ENCODE assay signal across 3 fruit fly cellular contexts in genomic region chr3L:885624-886257, dm6.
TF ChIP-seq lines count a peak whose summit lies in the region.

No protein-coding gene starts in this region.

- TF ChIP-seq CTCF in whole organism, embryonic (GFP tag; optimal IDR thresholded peaks at IDR 0.05; lab: Kevin White, UChicago) = no peak

TF ChIP-seq in whole organism, adult, 20 proteins besides CTCF, POLR2A, EP300 and RAD21:
- TF ChIP-seq pad (GFP tag; optimal IDR thresholded peaks at IDR 0.05; lab: Kevin White, UChicago) (no peak), CG1620 (GFP tag; optimal IDR thresholded peaks at IDR 0.05; lab: Kevin White, UChicago) (no peak), cic (GFP tag; optimal IDR thresholded peaks at IDR 0.05; lab: Kevin White, UChicago) (no peak), bab1 (GFP tag; optimal IDR thresholded peaks at IDR 0.05; lab: Kevin White, UChicago) (no peak), tj (GFP tag; optimal IDR thresholded peaks at IDR 0.05; lab: Kevin White, UChicago) (peak; percentile 66)

TF ChIP-seq in whole organism, embryonic, 481 proteins besides CTCF, POLR2A, EP300 and RAD21:
- no peak for TF ChIP-seq NK7.1 (GFP tag; optimal IDR thresholded peaks at IDR 0.05; lab: Kevin White, UChicago)
- peak; percentile 11 for TF ChIP-seq CG2678 (tag; optimal IDR thresholded peaks at IDR 0.05; lab: Kevin White, UChicago)
- peak; percentile 8 for TF ChIP-seq CG12769 (tag; optimal IDR thresholded peaks at IDR 0.05; lab: Kevin White, UChicago)
- TF ChIP-seq sens (GFP tag; lab: Kevin White, UChicago) = peak; percentile 8
- TF ChIP-seq dimm (GFP tag; IDR thresholded peaks at IDR 0.05; lab: Robert Waterston, UW) = no peak
- TF ChIP-seq pita (GFP tag; optimal IDR thresholded peaks at IDR 0.05; lab: Kevin White, UChicago) = no peak
- TF ChIP-seq exex (tag; optimal IDR thresholded peaks at IDR 0.05; lab: Kevin White, UChicago) = peak; percentile 66
- no peak for TF ChIP-seq CG33213 (GFP tag; optimal IDR thresholded peaks at IDR 0.05; lab: Kevin White, UChicago)
- TF ChIP-seq CG13894 (tag; optimal IDR thresholded peaks at IDR 0.05; lab: Kevin White, UChicago) = peak; percentile 19
- no peak for TF ChIP-seq CG31388 (GFP tag; optimal IDR thresholded peaks at IDR 0.05; lab: Kevin White, UChicago)
- TF ChIP-seq sd (tag; optimal IDR thresholded peaks at IDR 0.05; lab: Kevin White, UChicago) = peak; percentile 90
- TF ChIP-seq CG18476 (GFP tag; optimal IDR thresholded peaks at IDR 0.05; lab: Kevin White, UChicago) = no peak
- TF ChIP-seq CG34376 (GFP tag; optimal IDR thresholded peaks at IDR 0.05; lab: Kevin White, UChicago) = peak; percentile 56
- peak; percentile 19 for TF ChIP-seq PHDP (tag; optimal IDR thresholded peaks at IDR 0.05; lab: Kevin White, UChicago)
- TF ChIP-seq H2.0 (GFP tag; IDR thresholded peaks at IDR 0.05; lab: Robert Waterston, UW) = no peak
- TF ChIP-seq sug (tag; optimal IDR thresholded peaks at IDR 0.05; lab: Kevin White, UChicago) = peak; percentile 20

TF ChIP-seq in whole organism, prepupa, 60 proteins besides CTCF, POLR2A, EP300 and RAD21:
- TF ChIP-seq net (GFP tag; optimal IDR thresholded peaks at IDR 0.05; lab: Kevin White, UChicago) = no peak
- peak; percentile 45 for TF ChIP-seq Eip78C (GFP tag; lab: Kevin White, UChicago)
